Fruit fly (Drosophila melanogaster): Measurements from ENCODE around the gene maca.

The maca gene

DNA sequence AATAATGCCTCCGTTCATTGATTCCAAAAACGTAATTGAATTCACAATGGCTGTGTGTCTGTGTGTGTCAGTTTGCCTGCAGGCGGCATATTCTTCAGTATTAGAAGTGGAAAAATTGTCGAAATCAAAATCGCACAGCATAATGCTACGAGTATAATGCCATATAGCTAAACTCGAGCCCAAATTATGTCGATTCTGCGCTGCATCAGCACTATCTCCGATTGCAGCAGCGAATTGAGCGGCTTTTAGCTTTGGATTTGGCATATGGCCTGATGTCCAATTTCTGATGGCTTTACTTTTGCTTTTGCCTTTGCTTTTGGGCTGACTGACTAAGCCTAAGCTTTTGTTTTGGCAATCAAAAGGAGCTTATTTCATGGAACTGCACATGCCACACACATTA lies 14.3 kb upstream of the maca start:
- TF ChIP-seq Mnt (GFP tag; optimal IDR thresholded peaks at IDR 0.05) (no peak), tj (GFP tag; optimal IDR thresholded peaks at IDR 0.05) (peak; percentile 98)

- no peak for TF ChIP-seq cic (GFP tag; optimal IDR thresholded peaks at IDR 0.05)
Measured at dm6 chr3R:15481606-15482005, 12.8 kb upstream of the maca start, which contains the start of gene B9d1. Gene B9d1 (plus strand): TSS chr3R:15481906.

dm6 chr3R:15482858-15483257 lies 11.5 kb upstream of the maca start, which contains the start of gene Rh6:
Gene Rh6 (plus strand): TSS chr3R:15483158.
- TF ChIP-seq Hr96 (GFP tag; optimal IDR thresholded peaks at IDR 0.05): no peak

- TF ChIP-seq CG1620 (GFP tag; optimal IDR thresholded peaks at IDR 0.05) (no peak), CG7101 (tag; optimal IDR thresholded peaks at IDR 0.05) (no peak), CG7045 (GFP tag; optimal IDR thresholded peaks at IDR 0.05) (no peak), CG5204 (GFP tag; optimal IDR thresholded peaks at IDR 0.05) (no peak), kay (GFP tag; ENCODE audit: borderline replicate concordance) (no peak), bab1 (GFP tag; optimal IDR thresholded peaks at IDR 0.05) (no peak), Hr96 (GFP tag; optimal IDR thresholded peaks at IDR 0.05) (no peak), cic (GFP tag; optimal IDR thresholded peaks at IDR 0.05) (no peak), pad (GFP tag; optimal IDR thresholded peaks at IDR 0.05) (no peak), CG11617 (GFP tag; optimal IDR thresholded peaks at IDR 0.05) (no peak), Mnt (GFP tag; optimal IDR thresholded peaks at IDR 0.05) (no peak), Crg-1 (GFP tag; optimal IDR thresholded peaks at IDR 0.05) (no peak), toe (GFP tag; optimal IDR thresholded peaks at IDR 0.05) (no peak), CG14711 (tag; optimal IDR thresholded peaks at IDR 0.05) (no peak), CG12768 (GFP tag; optimal IDR thresholded peaks at IDR 0.05) (no peak)
Measured at dm6 chr3R:15485296-15485695, 9.1 kb upstream of the maca start, which contains the start of gene Trissin. Gene Trissin (minus strand): TSS chr3R:15485396.

dm6 chr3R:15485866-15486265 lies 8.5 kb upstream of the maca start, which contains the start of gene obe:
Gene obe (plus strand): TSS chr3R:15486050.
- TF ChIP-seq bab1 (GFP tag; optimal IDR thresholded peaks at IDR 0.05): peak; percentile 19
- no peak for TF ChIP-seq CG7101 (tag; optimal IDR thresholded peaks at IDR 0.05)
- no peak for TF ChIP-seq tj (GFP tag; optimal IDR thresholded peaks at IDR 0.05)
- no peak for TF ChIP-seq Hr96 (GFP tag; optimal IDR thresholded peaks at IDR 0.05)

- TF ChIP-seq kay (GFP tag; ENCODE audit: borderline replicate concordance) (peak; percentile 3), CG1620 (GFP tag; optimal IDR thresholded peaks at IDR 0.05) (no peak)
Measured at dm6 chr3R:15493211-15493610, 1.2 kb upstream of the maca start.

- TF ChIP-seq kay (GFP tag; ENCODE audit: borderline replicate concordance) (peak; percentile 53), Clk (GFP tag; optimal IDR thresholded peaks at IDR 0.05) (no peak)
Measured at dm6 chr3R:15507760-15508159, 13.4 kb downstream of the maca start.

DNA sequence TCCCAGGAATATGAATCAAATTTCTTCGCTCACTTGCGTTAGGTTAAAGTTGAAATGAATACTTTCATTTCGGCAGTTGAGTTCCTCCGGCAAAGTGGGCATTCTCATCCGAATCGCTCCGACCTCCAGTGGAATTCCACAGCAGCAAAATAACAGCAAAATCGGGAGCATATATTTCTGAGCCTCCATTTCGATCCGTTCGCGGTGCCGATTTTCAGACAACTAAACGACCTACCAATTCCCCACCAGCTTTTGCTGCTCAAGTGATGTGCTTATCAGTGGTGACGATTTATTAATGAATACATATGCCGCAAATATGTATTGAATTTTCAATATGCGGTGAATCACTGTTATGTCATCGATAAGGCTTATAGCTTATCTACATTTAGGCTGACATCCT lies 14.2 kb downstream of the maca start, which contains the start of gene CG44014:
CG44014 (minus strand) TSS at position 256 of the 400 bp plus-strand sequence.
- TF ChIP-seq CG11617 (GFP tag; optimal IDR thresholded peaks at IDR 0.05) (no peak), bab1 (GFP tag; optimal IDR thresholded peaks at IDR 0.05) (no peak), cic (GFP tag; optimal IDR thresholded peaks at IDR 0.05) (peak; percentile 49), Mnt (GFP tag; optimal IDR thresholded peaks at IDR 0.05) (no peak), cnc (optimal IDR thresholded peaks at IDR 0.05) (no peak), Hr96 (GFP tag; optimal IDR thresholded peaks at IDR 0.05) (no peak), Crg-1 (GFP tag; optimal IDR thresholded peaks at IDR 0.05) (no peak), CG7101 (tag; optimal IDR thresholded peaks at IDR 0.05) (no peak), toe (GFP tag; optimal IDR thresholded peaks at IDR 0.05) (no peak), kay (GFP tag; ENCODE audit: borderline replicate concordance) (peak; percentile 33), pad (GFP tag; optimal IDR thresholded peaks at IDR 0.05) (no peak), Clk (GFP tag; optimal IDR thresholded peaks at IDR 0.05) (no peak), tj (GFP tag; optimal IDR thresholded peaks at IDR 0.05) (no peak), CG5204 (GFP tag; optimal IDR thresholded peaks at IDR 0.05) (no peak), CG7045 (GFP tag; optimal IDR thresholded peaks at IDR 0.05) (no peak), CG12768 (GFP tag; optimal IDR thresholded peaks at IDR 0.05) (peak; percentile 4), CG33017 (tag; optimal IDR thresholded peaks at IDR 0.05) (no peak), ovo (GFP tag; optimal IDR thresholded peaks at IDR 0.05) (no peak), CG1620 (GFP tag; optimal IDR thresholded peaks at IDR 0.05) (no peak), CG14711 (tag; optimal IDR thresholded peaks at IDR 0.05) (no peak)

DNA sequence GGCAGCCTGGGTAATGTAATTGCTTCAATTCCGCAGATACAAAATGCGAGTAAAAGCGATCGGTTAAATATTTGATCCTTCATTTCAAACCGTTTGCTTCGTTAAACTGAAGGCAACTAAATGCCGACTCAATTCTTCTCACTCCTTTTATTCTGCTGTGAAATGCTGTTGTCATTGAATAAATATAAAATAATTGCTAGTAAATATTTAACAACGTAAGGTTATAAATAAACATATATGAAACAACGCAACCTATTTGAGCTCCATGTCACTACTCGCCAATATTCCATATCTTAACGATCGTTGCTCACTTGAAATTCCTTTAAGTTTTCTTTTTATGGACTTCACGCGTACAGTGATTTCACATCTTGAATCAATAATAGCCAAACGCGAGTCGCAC lies 15.4 kb downstream of the maca start, which contains the start of gene CG44013:
CG44013 (minus strand) TSS at position 101 of the 400 bp plus-strand sequence.
- TF ChIP-seq cnc (optimal IDR thresholded peaks at IDR 0.05) (no peak), bab1 (GFP tag; optimal IDR thresholded peaks at IDR 0.05) (no peak), Hr96 (GFP tag; optimal IDR thresholded peaks at IDR 0.05) (no peak)

Data from whole organism, adult.